Fruit fly (Drosophila melanogaster) whole organism: ENCODE measurements around the gene CDase.

ENCODE experiments used
- CG8478 ChIP-seq: fragments of >200 bp; optimal IDR thresholded peaks from 2 replicates; lab custom pipeline; 2018; ENCODE audit warnings: inconsistent platforms
- Dll ChIP-seq: fragments of >200 bp; optimal IDR thresholded peaks from 2 replicates; lab custom pipeline; 2017
- EcR ChIP-seq, 2 experiments: fragments of >200 bp; optimal IDR thresholded peaks; 2 replicates each; lab custom pipeline; 2017; ENCODE audit warnings: missing biosample characterization in 2 of 2, missing genetic modification characterization in 2 of 2, missing genetic modification reagents in 2 of 2
- psq ChIP-seq: fragments of >200 bp; optimal IDR thresholded peaks from 2 replicates; lab custom pipeline; 2017

- TF ChIP-seq CG8478 (lab: Kevin White, UChicago) (no peak), psq (lab: Kevin White, UChicago) (no peak), Dll (lab: Kevin White, UChicago) (no peak), EcR (GFP tag; optimal IDR thresholded peaks at IDR 0.05; lab: Kevin White, UChicago) (no peak)
Observed at dm6 chr3R:30475910-30476309, 16.6 kb downstream of the CDase start.
